Worm (Caenorhabditis elegans) whole organism, L3 larva: ENCODE measurements around the gene F54D5.23.
A peak's percentile ranks its signal among the peaks of the same experiment; 100 is the strongest.

Experiments used
- ZK546.5 ChIP-seq: sonication (generic microtip); optimal IDR thresholded peaks from 2 replicates; lab custom pipeline; 2017; ENCODE audit warnings: missing biosample characterization, missing genetic modification characterization
- ama-1 ChIP-seq: fragments of 150-350 bp; optimal IDR thresholded peaks from 2 replicates; lab custom pipeline; 2018
- ceh-16 ChIP-seq: sonication (generic microtip); optimal IDR thresholded peaks from 2 replicates; lab custom pipeline; 2017; ENCODE audit warnings: missing biosample characterization, missing genetic modification characterization
- ceh-28 ChIP-seq: fragments of 150-350 bp; optimal IDR thresholded peaks from 2 replicates; lab custom pipeline; 2014; ENCODE audit warnings: missing biosample characterization, missing genetic modification reagents, missing genetic modification characterization
- ceh-82 ChIP-seq: fragments of 150-350 bp; optimal IDR thresholded peaks from 2 replicates; lab custom pipeline; 2014; ENCODE audit warnings: missing biosample characterization, missing genetic modification characterization
- daf-12 ChIP-seq: fragments of 150-350 bp; optimal IDR thresholded peaks from 2 replicates; lab custom pipeline; 2014; ENCODE audit warnings: missing biosample characterization, missing genetic modification reagents, missing genetic modification characterization
- egl-27 ChIP-seq: sonication (generic microtip); optimal IDR thresholded peaks from 4 replicates; lab custom pipeline; 2017; ENCODE audit warnings: missing biosample characterization, missing genetic modification reagents, missing genetic modification characterization
- egl-5 ChIP-seq: fragments of 150-350 bp; optimal IDR thresholded peaks from 2 replicates; lab custom pipeline; 2017; ENCODE audit warnings: missing biosample characterization, missing genetic modification reagents, missing genetic modification characterization, inconsistent platforms
- elt-1 ChIP-seq: fragments of 150-350 bp; optimal IDR thresholded peaks from 2 replicates; lab custom pipeline; 2014; ENCODE audit warnings: missing biosample characterization, missing genetic modification characterization
- elt-2 ChIP-seq: sonication (generic microtip); optimal IDR thresholded peaks from 2 replicates; lab custom pipeline; 2016; ENCODE audit warnings: missing genetic modification reagents, mild to moderate bottlenecking, missing genetic modification characterization, missing compliant biosample characterization
- elt-3 ChIP-seq, 3 experiments: fragments of 150-350 bp in 1 of 3; sonication (generic microtip) in 2 of 3; optimal IDR thresholded peaks; 2 replicates in 2 of 3; 4 replicates in 1 of 3; lab custom pipeline; 2014 to 2017; ENCODE audit warnings: missing biosample characterization in 3 of 3, missing genetic modification characterization in 3 of 3
- fkh-10 ChIP-seq: sonication (generic microtip); optimal IDR thresholded peaks from 2 replicates; lab custom pipeline; 2017; ENCODE audit warnings: missing biosample characterization, missing genetic modification reagents, missing genetic modification characterization
- fkh-2 ChIP-seq: fragments of 150-350 bp; optimal IDR thresholded peaks from 2 replicates; lab custom pipeline; 2014; ENCODE audit warnings: missing biosample characterization, missing genetic modification reagents, missing genetic modification characterization
- fos-1 ChIP-seq: fragments of 150-350 bp; optimal IDR thresholded peaks from 2 replicates; lab custom pipeline; 2014; ENCODE audit warnings: missing biosample characterization, missing genetic modification characterization
- hmg-11 ChIP-seq: sonication (generic microtip); optimal IDR thresholded peaks from 2 replicates; lab custom pipeline; 2016; ENCODE audit warnings: missing genetic modification characterization, missing compliant biosample characterization
- jun-1 ChIP-seq: fragments of 150-350 bp; optimal IDR thresholded peaks from 2 replicates; lab custom pipeline; 2014; ENCODE audit warnings: missing biosample characterization, missing genetic modification reagents, missing genetic modification characterization
- lin-39 ChIP-seq: fragments of 150-350 bp; optimal IDR thresholded peaks from 2 replicates; lab custom pipeline; 2018; ENCODE audit warnings: missing biosample characterization, missing genetic modification reagents, missing genetic modification characterization
- lsy-12 ChIP-seq: sonication (generic microtip); optimal IDR thresholded peaks from 2 replicates; lab custom pipeline; 2016; ENCODE audit warnings: mild to moderate bottlenecking, missing genetic modification characterization, missing compliant biosample characterization
- mml-1 ChIP-seq: fragments of 150-350 bp; sonication (generic microtip); optimal IDR thresholded peaks from 3 replicates; lab custom pipeline; 2014; ENCODE audit warnings: missing biosample characterization, missing genetic modification characterization
- nfya-1 ChIP-seq: sonication (generic microtip); optimal IDR thresholded peaks from 2 replicates; lab custom pipeline; 2017; ENCODE audit warnings: missing genetic modification characterization, mild to moderate bottlenecking, missing compliant biosample characterization, antibody characterized with exemption, moderate library complexity; ENCODE audit not compliant: insufficient read depth
- nhr-11 ChIP-seq: fragments of 150-350 bp; optimal IDR thresholded peaks from 2 replicates; lab custom pipeline; 2014; ENCODE audit warnings: missing biosample characterization, missing genetic modification characterization
- nhr-12 ChIP-seq: fragments of 150-350 bp; optimal IDR thresholded peaks from 2 replicates; lab custom pipeline; 2014; ENCODE audit warnings: missing biosample characterization, missing genetic modification characterization
- nhr-23 ChIP-seq: fragments of 150-350 bp; optimal IDR thresholded peaks from 2 replicates; lab custom pipeline; 2014; ENCODE audit warnings: missing biosample characterization, missing genetic modification reagents, missing genetic modification characterization
- nhr-237 ChIP-seq: fragments of 150-350 bp; optimal IDR thresholded peaks from 2 replicates; lab custom pipeline; 2014; ENCODE audit warnings: missing biosample characterization, missing genetic modification characterization
- nhr-25 ChIP-seq: sonication (generic microtip); optimal IDR thresholded peaks from 2 replicates; lab custom pipeline; 2017; ENCODE audit warnings: missing biosample characterization, missing genetic modification characterization
- nhr-77 ChIP-seq: fragments of 150-350 bp; optimal IDR thresholded peaks from 2 replicates; lab custom pipeline; 2014; ENCODE audit warnings: missing biosample characterization, missing genetic modification characterization
- pha-4 ChIP-seq: fragments of 150-350 bp; optimal IDR thresholded peaks from 2 replicates; lab custom pipeline; 2014; ENCODE audit warnings: missing biosample characterization, missing genetic modification reagents, missing genetic modification characterization
- pqm-1 ChIP-seq: fragments of 150-350 bp; optimal IDR thresholded peaks from 2 replicates; lab custom pipeline; 2017; ENCODE audit warnings: missing biosample characterization, missing genetic modification characterization, inconsistent platforms
- sea-2 ChIP-seq: fragments of 150-350 bp; sonication (generic microtip); optimal IDR thresholded peaks from 4 replicates; lab custom pipeline; 2014; ENCODE audit warnings: missing biosample characterization, missing genetic modification reagents, missing genetic modification characterization
- snpc-4 ChIP-seq: fragments of 150-350 bp; optimal IDR thresholded peaks from 2 replicates; lab custom pipeline; 2014; ENCODE audit warnings: missing biosample characterization, missing genetic modification characterization
- tbx-2 ChIP-seq: sonication (generic microtip); optimal IDR thresholded peaks from 2 replicates; lab custom pipeline; 2016; ENCODE audit warnings: mild to moderate bottlenecking, missing genetic modification characterization, missing compliant biosample characterization
- unc-39 ChIP-seq: sonication (generic microtip); optimal IDR thresholded peaks from 4 replicates; lab custom pipeline; 2017; ENCODE audit warnings: missing biosample characterization, missing genetic modification characterization
- unc-62 ChIP-seq: fragments of 150-350 bp; sonication (generic microtip); optimal IDR thresholded peaks from 4 replicates; lab custom pipeline; 2014; ENCODE audit warnings: missing biosample characterization, missing genetic modification reagents, missing genetic modification characterization
- zag-1 ChIP-seq: fragments of 150-350 bp; optimal IDR thresholded peaks from 2 replicates; lab custom pipeline; 2014; ENCODE audit warnings: missing biosample characterization, missing genetic modification characterization
- ztf-11 ChIP-seq: fragments of 150-350 bp; optimal IDR thresholded peaks from 2 replicates; lab custom pipeline; 2014; ENCODE audit warnings: missing biosample characterization, missing genetic modification characterization
- ztf-4 ChIP-seq: fragments of 150-350 bp; optimal IDR thresholded peaks from 2 replicates; lab custom pipeline; 2014; ENCODE audit warnings: missing biosample characterization, missing genetic modification characterization

F54D5.23 gene

ce11 chrII:11538741-11539140, 30.3 kb downstream of the F54D5.23 start, which contains the start of gene Y62F5A.9:
Gene Y62F5A.9 (minus strand): TSS chrII:11538841.
- TF ChIP-seq tbx-2 (tag; lab: Kevin White, UChicago) = no peak
- no peak for TF ChIP-seq ama-1 (lab: Kevin White, UChicago)
- no peak for TF ChIP-seq unc-39 (tag; lab: Kevin White, UChicago)
- no peak for TF ChIP-seq lsy-12
- TF ChIP-seq nhr-12 (tag; lab: Kevin White, UChicago) = no peak
- TF ChIP-seq ceh-16 (tag; lab: Kevin White, UChicago) = no peak
- no peak for TF ChIP-seq nhr-77 (tag; lab: Kevin White, UChicago)
- no peak for TF ChIP-seq nfya-1 (tag; lab: Kevin White, UChicago)
- no peak for TF ChIP-seq egl-27 (tag; lab: Kevin White, UChicago)
- TF ChIP-seq pha-4 (tag; lab: Kevin White, UChicago) = no peak
- TF ChIP-seq ZK546.5 (tag; lab: Kevin White, UChicago) = no peak
- no peak for TF ChIP-seq fos-1 (tag; lab: Kevin White, UChicago)
- TF ChIP-seq ztf-11 (tag; lab: Kevin White, UChicago) = no peak
- no peak for TF ChIP-seq fkh-2 (tag; lab: Kevin White, UChicago)
- no peak for TF ChIP-seq unc-62 (GFP tag; lab: Kevin White, UChicago)
- TF ChIP-seq daf-12 (tag; lab: Kevin White, UChicago) = no peak
- no peak for TF ChIP-seq ztf-4
- no peak for TF ChIP-seq elt-3 (tag; optimal IDR thresholded peaks at IDR 0.05; lab: Kevin White, UChicago)
- TF ChIP-seq nhr-25 (tag; lab: Kevin White, UChicago) = no peak
- no peak for TF ChIP-seq hmg-11 (tag; lab: Kevin White, UChicago)

- TF ChIP-seq pha-4 (tag; lab: Kevin White, UChicago) (no peak), elt-1 (no peak), ztf-11 (tag; lab: Kevin White, UChicago) (no peak), jun-1 (tag; lab: Kevin White, UChicago) (no peak)
These were observed 31.5 kb downstream of the F54D5.23 start for ce11 chrII:11537606-11538016.

DNA sequence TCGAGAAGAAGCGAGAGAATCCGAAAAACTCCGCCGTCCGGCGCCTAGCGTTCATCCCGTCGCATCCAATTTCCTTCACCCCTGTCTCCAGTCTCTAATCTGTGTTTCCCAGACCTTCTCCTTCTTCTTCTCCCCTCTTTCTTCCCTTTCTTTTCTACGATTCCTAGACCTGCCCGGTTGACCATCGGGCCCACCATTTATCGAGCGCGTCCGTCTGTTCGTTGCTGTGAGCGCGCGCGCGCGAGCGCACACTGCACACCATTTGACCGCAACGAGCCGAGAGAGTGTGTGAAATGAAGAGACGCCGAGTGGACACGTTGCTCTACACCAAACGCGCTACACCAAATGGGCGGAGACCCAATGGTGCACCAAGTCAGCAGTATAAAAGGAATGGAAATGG, 32.0 kb downstream of the F54D5.23 start:
- TF ChIP-seq sea-2 (GFP tag; lab: Kevin White, UChicago) = no peak
- TF ChIP-seq nhr-23 (tag; lab: Kevin White, UChicago) = peak; percentile 15
- TF ChIP-seq ceh-82 (tag; lab: Kevin White, UChicago) = no peak
- no peak for TF ChIP-seq ZK546.5 (tag; lab: Kevin White, UChicago)
- TF ChIP-seq unc-39 (tag; lab: Kevin White, UChicago) = no peak
- TF ChIP-seq elt-2 (tag; lab: Kevin White, UChicago) = no peak

- TF ChIP-seq nhr-23 (tag; lab: Kevin White, UChicago) = no peak
- TF ChIP-seq zag-1 = no peak
- no peak for TF ChIP-seq elt-1
- no peak for TF ChIP-seq pqm-1
- TF ChIP-seq fkh-2 (tag; lab: Kevin White, UChicago) = no peak
- no peak for TF ChIP-seq ztf-4
- TF ChIP-seq ZK546.5 (tag; lab: Kevin White, UChicago) = no peak
- TF ChIP-seq pha-4 (tag; lab: Kevin White, UChicago) = no peak
- TF ChIP-seq nhr-237 (tag; lab: Kevin White, UChicago) = no peak
- TF ChIP-seq nhr-77 (tag; lab: Kevin White, UChicago) = no peak
- no peak for TF ChIP-seq mml-1 (tag; lab: Kevin White, UChicago)
- no peak for TF ChIP-seq sea-2 (GFP tag; lab: Kevin White, UChicago)
- TF ChIP-seq hmg-11 (tag; lab: Kevin White, UChicago) = no peak
- TF ChIP-seq, all 47 proteins: peak for 0
These were observed 32.6 kb downstream of the F54D5.23 start for ce11 chrII:11536505-11536904.

ce11 chrII:11535924-11536323, 33.2 kb downstream of the F54D5.23 start:
- no peak for TF ChIP-seq fkh-10
- no peak for TF ChIP-seq ama-1 (lab: Kevin White, UChicago)
- TF ChIP-seq ZK546.5 (tag; lab: Kevin White, UChicago) = no peak
- TF ChIP-seq snpc-4 = no peak
- TF ChIP-seq unc-62 (GFP tag; lab: Kevin White, UChicago) = no peak
- TF ChIP-seq elt-1 = no peak
- TF ChIP-seq jun-1 (tag; lab: Kevin White, UChicago) = no peak
- no peak for TF ChIP-seq tbx-2 (tag; lab: Kevin White, UChicago)
- no peak for TF ChIP-seq nhr-11
- TF ChIP-seq lin-39 (tag; lab: Kevin White, UChicago) = no peak
- TF ChIP-seq egl-5 (tag; lab: Kevin White, UChicago) = no peak
- TF ChIP-seq daf-12 (tag; lab: Kevin White, UChicago) = no peak
- TF ChIP-seq ceh-28 (tag; lab: Kevin White, UChicago) = no peak
- TF ChIP-seq fos-1 (tag; lab: Kevin White, UChicago) = no peak
- no peak for TF ChIP-seq egl-27 (tag; lab: Kevin White, UChicago)
- TF ChIP-seq fkh-2 (tag; lab: Kevin White, UChicago) = no peak
- no peak for TF ChIP-seq ceh-16 (tag; lab: Kevin White, UChicago)
- TF ChIP-seq ztf-4 = no peak
- TF ChIP-seq nhr-77 (tag; lab: Kevin White, UChicago) = no peak
- TF ChIP-seq sea-2 (GFP tag; lab: Kevin White, UChicago) = no peak
